Fruit fly (Drosophila melanogaster): ENCODE data around the gene CG42238.

The CG42238 gene

DNA sequence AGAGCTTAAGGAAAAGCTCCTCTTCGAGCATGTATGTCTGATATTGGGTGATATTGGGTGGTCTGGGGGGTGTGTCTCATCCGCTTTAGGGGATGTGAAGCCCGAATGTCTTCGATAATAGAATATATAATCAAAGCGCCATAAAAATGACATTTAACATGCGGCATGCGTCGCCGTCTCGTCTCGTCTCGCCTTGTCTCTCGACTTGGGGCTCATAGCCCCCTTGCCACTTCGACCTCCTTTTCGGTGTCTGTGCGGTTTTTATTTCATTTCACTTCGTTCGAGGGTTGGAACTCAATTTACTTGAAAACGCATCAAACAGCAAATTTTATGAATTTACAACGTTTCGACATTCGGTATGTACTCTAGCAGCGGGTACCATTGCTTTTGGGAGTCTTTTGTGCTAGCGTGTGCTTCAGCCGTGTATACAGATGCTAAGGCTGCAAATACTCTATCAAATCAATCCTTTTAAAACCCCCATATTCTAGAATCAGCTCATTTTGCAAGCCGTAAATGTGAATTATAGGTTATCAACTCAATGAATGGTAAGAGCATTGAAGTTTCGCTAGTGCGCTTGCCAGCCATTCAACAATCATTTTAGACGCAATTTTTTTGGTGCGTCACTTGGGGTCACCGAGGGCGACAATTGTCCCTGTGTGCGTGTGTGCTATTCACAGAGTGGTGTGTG is 101.4 kb downstream of the CG42238 start (continued):
- TF ChIP-seq toy (GFP tag; IDR thresholded peaks at IDR 0.05) = no peak
- TF ChIP-seq CG30403 (GFP tag; optimal IDR thresholded peaks at IDR 0.05) = peak; percentile 58
- peak; percentile 22 for TF ChIP-seq Dip3 (GFP tag; optimal IDR thresholded peaks at IDR 0.05)
- TF ChIP-seq Hmr (GFP tag; optimal IDR thresholded peaks at IDR 0.05) = peak; percentile 37
- TF ChIP-seq Optix (GFP tag; IDR thresholded peaks at IDR 0.05) = peak; percentile 67; the same call in 2 of the 3 replicates
- TF ChIP-seq hkb (optimal IDR thresholded peaks at IDR 0.05) = no peak
- peak; percentile 85 for TF ChIP-seq hkb (GFP tag; IDR thresholded peaks at IDR 0.05)
- no peak for TF ChIP-seq CG8359 (GFP tag; optimal IDR thresholded peaks at IDR 0.05; ENCODE audit: borderline replicate concordance)
- TF ChIP-seq NK7.1 (GFP tag; optimal IDR thresholded peaks at IDR 0.05) = peak; percentile 8
- TF ChIP-seq CrebB (tag; optimal IDR thresholded peaks at IDR 0.05) = no peak
- TF ChIP-seq dimm (GFP tag; IDR thresholded peaks at IDR 0.05) = no peak; the same call in 1 of the 2 replicates
- TF ChIP-seq br (optimal IDR thresholded peaks at IDR 0.05) = no peak
- no peak for TF ChIP-seq CG11696 (GFP tag; IDR thresholded peaks at IDR 0.05)
- peak; percentile 19 for TF ChIP-seq CG11398 (GFP tag; optimal IDR thresholded peaks at IDR 0.05)
- TF ChIP-seq ci (GFP tag; IDR thresholded peaks at IDR 0.05) = peak; percentile 67; the same call in 2 of the 3 replicates
- TF ChIP-seq CG13287 (GFP tag; IDR thresholded peaks at IDR 0.05; ENCODE audit: partially characterized antibody) = no peak
- TF ChIP-seq ewg (GFP tag; optimal IDR thresholded peaks at IDR 0.05) = peak; percentile 42
- TF ChIP-seq cwo (GFP tag; optimal IDR thresholded peaks at IDR 0.05) = no peak
- TF ChIP-seq Nf-YB (GFP tag; optimal IDR thresholded peaks at IDR 0.05) = no peak
- peak; percentile 30 for TF ChIP-seq slp2 (GFP tag; optimal IDR thresholded peaks at IDR 0.05)
- no peak for TF ChIP-seq bbx (GFP tag; IDR thresholded peaks at IDR 0.05; ENCODE audit: partially characterized antibody)
- TF ChIP-seq tx (GFP tag; optimal IDR thresholded peaks at IDR 0.05) = peak; percentile 18
- no peak for TF ChIP-seq usp (GFP tag; optimal IDR thresholded peaks at IDR 0.05)
- TF ChIP-seq kah (GFP tag; optimal IDR thresholded peaks at IDR 0.05) = no peak
- peak; percentile 6 for TF ChIP-seq CG1529 (GFP tag; optimal IDR thresholded peaks at IDR 0.05)
- no peak for TF ChIP-seq Doc2 (GFP tag; IDR thresholded peaks at IDR 0.05)
- TF ChIP-seq CG9817 (tag; optimal IDR thresholded peaks at IDR 0.05) = peak; percentile 39
- TF ChIP-seq pnt (GFP tag; optimal IDR thresholded peaks at IDR 0.05) = peak; percentile 39
- TF ChIP-seq BtbVII (GFP tag; optimal IDR thresholded peaks at IDR 0.05) = no peak
- TF ChIP-seq stwl (tag; optimal IDR thresholded peaks at IDR 0.05) = no peak
- peak; percentile 52 for TF ChIP-seq wor (GFP tag; IDR thresholded peaks at IDR 0.05)
- TF ChIP-seq Neu2 (GFP tag; optimal IDR thresholded peaks at IDR 0.05; ENCODE audit: borderline replicate concordance) = no peak
- peak; percentile 12 to 79 for TF ChIP-seq Hr51 (GFP tag; optimal IDR thresholded peaks at IDR 0.05)
- peak; percentile 57 for TF ChIP-seq CG17328 (GFP tag; IDR thresholded peaks at IDR 0.05)
- peak; percentile 69 for TF ChIP-seq Xbp1 (GFP tag; optimal IDR thresholded peaks at IDR 0.05)
- TF ChIP-seq E2f2 (GFP tag; IDR thresholded peaks at IDR 0.05) = peak; percentile 31; the same call in 1 of the 2 replicates
- TF ChIP-seq Atf3 (GFP tag; optimal IDR thresholded peaks at IDR 0.05) = peak; percentile 11
- peak; percentile 38; the same call in 1 of the 2 replicates for TF ChIP-seq CG43689 (GFP tag; IDR thresholded peaks at IDR 0.05)
- no peak for TF ChIP-seq Hr78 (GFP tag; optimal IDR thresholded peaks at IDR 0.05)
- TF ChIP-seq Bdp1 (GFP tag; optimal IDR thresholded peaks at IDR 0.05) = peak; percentile 18
- no peak for TF ChIP-seq sima (GFP tag; optimal IDR thresholded peaks at IDR 0.05)
- no peak for TF ChIP-seq CG4707 (GFP tag; optimal IDR thresholded peaks at IDR 0.05)
- peak; percentile 34 for TF ChIP-seq salm (tag; optimal IDR thresholded peaks at IDR 0.05)
- peak; percentile 20 for TF ChIP-seq maf-S (GFP tag; optimal IDR thresholded peaks at IDR 0.05)
- TF ChIP-seq CG7372 (GFP tag; IDR thresholded peaks at IDR 0.05) = 0 out of 2 replicates have a peak, but pooled peaks have one; percentile 23
- no peak for TF ChIP-seq CG31224 (GFP tag; IDR thresholded peaks at IDR 0.05)
- peak; percentile 53; the same call in 1 of the 2 replicates for TF ChIP-seq Ada2b (GFP tag; IDR thresholded peaks at IDR 0.05)
- TF ChIP-seq gem (tag; optimal IDR thresholded peaks at IDR 0.05) = peak; percentile 77
- TF ChIP-seq dmrt99B (tag; optimal IDR thresholded peaks at IDR 0.05) = peak; percentile 52
- no peak for TF ChIP-seq amos (GFP tag; IDR thresholded peaks at IDR 0.05; ENCODE audit: partially characterized antibody)
